Worm (Caenorhabditis elegans): Measurements from ENCODE around the gene C06E4.6.

DNA sequence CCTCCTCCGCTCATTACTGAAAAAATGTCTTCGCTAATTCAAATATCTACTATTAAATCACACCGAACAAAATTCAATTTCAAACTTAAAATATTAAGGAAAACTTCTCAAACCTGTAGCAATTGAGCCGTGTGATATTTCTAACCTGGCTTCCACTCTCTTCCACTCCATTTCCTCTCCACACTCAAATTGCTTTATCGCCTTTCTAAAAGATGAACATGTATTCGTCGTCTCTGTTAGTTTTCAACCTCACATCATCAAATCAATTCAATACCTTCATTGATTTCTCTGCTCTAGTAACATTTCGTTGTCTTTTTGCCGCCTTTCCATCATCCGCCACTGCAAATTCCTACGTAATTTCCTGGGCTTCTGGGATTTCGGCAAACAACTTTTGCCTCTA, 33.9 kb upstream of the C06E4.6 start, which contains the start of gene F42C5.4:
- TF ChIP-seq ceh-82 (tag; optimal IDR thresholded peaks at IDR 0.05) (no peak), mep-1 (tag; optimal IDR thresholded peaks at IDR 0.05) (no peak), ztf-11 (tag; optimal IDR thresholded peaks at IDR 0.05) (no peak), lin-39 (tag; optimal IDR thresholded peaks at IDR 0.05) (no peak), jun-1 (tag; optimal IDR thresholded peaks at IDR 0.05) (no peak), lsy-2 (tag; optimal IDR thresholded peaks at IDR 0.05) (no peak), pqm-1 (tag; optimal IDR thresholded peaks at IDR 0.05) (no peak)
